Fruit fly (Drosophila melanogaster) whole organism, embryonic: ENCODE data around the gene Glg1.

ENCODE experiments used
- CG10321 ChIP-seq: fragments of 200-800 bp; sonication (Bioruptor generic); IDR thresholded peaks from 2 replicates; pipeline ENCODE4 v1.3.6; 2022; ENCODE audit warnings: missing biosample characterization, missing genetic modification characterization
- CG10654 ChIP-seq: fragments of 200-800 bp; sonication (Bioruptor generic); optimal IDR thresholded peaks from 2 replicates; lab custom pipeline; 2016; ENCODE audit warnings: missing biosample characterization, missing genetic modification characterization
- CG11398 ChIP-seq: fragments of 200-800 bp; sonication (Bioruptor generic); optimal IDR thresholded peaks from 2 replicates; lab custom pipeline; 2016; ENCODE audit warnings: missing biosample characterization, missing genetic modification characterization
- CG15479 ChIP-seq: fragments of 200-800 bp; sonication (Bioruptor generic); optimal IDR thresholded peaks from 3 replicates; lab custom pipeline; 2019; ENCODE audit warnings: missing biosample characterization, mild to moderate bottlenecking, missing genetic modification characterization, moderate library complexity
- CG17328 ChIP-seq: fragments of 200-800 bp; sonication (Bioruptor generic); IDR thresholded peaks from 2 replicates; pipeline ENCODE4 v1.3.6; 2022; ENCODE audit warnings: missing biosample characterization, missing genetic modification characterization
- CG17385 ChIP-seq: fragments of 200-800 bp; sonication (Bioruptor generic); optimal IDR thresholded peaks from 3 replicates; lab custom pipeline; 2018; ENCODE audit warnings: missing biosample characterization, mild to moderate bottlenecking, missing genetic modification characterization
- CG18262 ChIP-seq: fragments of 200-800 bp; optimal IDR thresholded peaks from 3 replicates; lab custom pipeline; 2019; ENCODE audit warnings: missing biosample characterization, mild to moderate bottlenecking, missing genetic modification characterization, moderate library complexity
- CG3163 ChIP-seq: fragments of 200-800 bp; sonication (Bioruptor generic); optimal IDR thresholded peaks from 3 replicates; lab custom pipeline; 2016; ENCODE audit warnings: missing biosample characterization, missing genetic modification characterization
- CG42726 ChIP-seq: fragments of 200-800 bp; sonication (Bioruptor generic); IDR thresholded peaks from 2 replicates; pipeline ENCODE4 v1.3.6; 2022; ENCODE audit warnings: missing biosample characterization, missing genetic modification characterization; ENCODE audit not compliant: partially characterized antibody
- CG4360 ChIP-seq: fragments of 200-800 bp; sonication (Bioruptor generic); IDR thresholded peaks from 2 replicates; pipeline ENCODE4 v1.3.6; 2022; ENCODE audit warnings: missing biosample characterization, missing genetic modification characterization
- CG6654 ChIP-seq: fragments of 200-800 bp; sonication (Bioruptor generic); optimal IDR thresholded peaks from 2 replicates; lab custom pipeline; 2017; ENCODE audit warnings: missing biosample characterization, mild to moderate bottlenecking, missing genetic modification characterization
- CrebB ChIP-seq: fragments of 200-800 bp; sonication (Bioruptor generic); optimal IDR thresholded peaks from 3 replicates; lab custom pipeline; 2018; ENCODE audit warnings: missing biosample characterization, mild to moderate bottlenecking, missing genetic modification characterization
- Deaf1 ChIP-seq: fragments of 200-800 bp; optimal IDR thresholded peaks from 3 replicates; lab custom pipeline; 2019; ENCODE audit warnings: missing biosample characterization, mild to moderate bottlenecking, missing genetic modification characterization, moderate library complexity
- Ets97D ChIP-seq: fragments of 200-800 bp; sonication (Bioruptor generic); optimal IDR thresholded peaks from 3 replicates; lab custom pipeline; 2016; ENCODE audit warnings: missing biosample characterization, missing genetic modification characterization
- HLHmδ ChIP-seq: fragments of 200-800 bp; sonication (Bioruptor generic); optimal IDR thresholded peaks from 2 replicates; lab custom pipeline; 2018; ENCODE audit warnings: missing biosample characterization, mild to moderate bottlenecking, missing genetic modification characterization, moderate library complexity
- HmgD ChIP-seq: fragments of 200-800 bp; sonication (Bioruptor generic); optimal IDR thresholded peaks from 3 replicates; lab custom pipeline; 2016; ENCODE audit warnings: missing biosample characterization, missing genetic modification characterization
- Hmr ChIP-seq: fragments of 200-800 bp; sonication (Bioruptor generic); optimal IDR thresholded peaks from 3 replicates; lab custom pipeline; 2017; ENCODE audit warnings: mild to moderate bottlenecking, missing biosample characterization, missing genetic modification reagents, missing genetic modification characterization
- Mes4 ChIP-seq: fragments of 200-800 bp; sonication (Bioruptor generic); optimal IDR thresholded peaks from 2 replicates; lab custom pipeline; 2016; ENCODE audit warnings: missing biosample characterization, missing genetic modification characterization
- Neu2 ChIP-seq: fragments of 200-800 bp; sonication (Bioruptor generic); optimal IDR thresholded peaks from 3 replicates; lab custom pipeline; 2016; ENCODE audit warnings: missing biosample characterization, missing genetic modification characterization, borderline replicate concordance
- Nf-YB ChIP-seq: fragments of 200-800 bp; sonication (Bioruptor generic); optimal IDR thresholded peaks from 3 replicates; lab custom pipeline; 2019; ENCODE audit warnings: missing biosample characterization, mild to moderate bottlenecking, missing genetic modification characterization, moderate library complexity
- Nf-YC ChIP-seq: fragments of 200-800 bp; optimal IDR thresholded peaks from 3 replicates; lab custom pipeline; 2019; ENCODE audit warnings: missing biosample characterization, mild to moderate bottlenecking, missing genetic modification characterization, moderate library complexity
- Trl ChIP-seq, 3 experiments: fragments of >200 bp in 2 of 3; fragments of 200-800 bp in 1 of 3; sonication (Bioruptor generic) in 1 of 3; optimal IDR thresholded peaks; 2 replicates in 1 of 3; 3 replicates in 2 of 3; lab custom pipeline; 2016 to 2017; ENCODE audit warnings: missing biosample characterization in 1 of 3, missing genetic modification characterization in 1 of 3
- amos ChIP-seq: fragments of 200-800 bp; sonication (Bioruptor generic); IDR thresholded peaks from 2 replicates; pipeline ENCODE4 v1.3.6; 2022; ENCODE audit warnings: missing biosample characterization, missing genetic modification characterization; ENCODE audit not compliant: partially characterized antibody
- ase ChIP-seq: fragments of 200-800 bp; sonication (Bioruptor generic); IDR thresholded peaks from 3 replicates; pipeline ENCODE4 v1.3.6; 2022; ENCODE audit warnings: missing biosample characterization, missing genetic modification characterization
- cg ChIP-seq: fragments of 200-800 bp; sonication (Bioruptor generic); optimal IDR thresholded peaks from 3 replicates; lab custom pipeline; 2019; ENCODE audit warnings: missing biosample characterization, mild to moderate bottlenecking, missing genetic modification characterization, moderate library complexity
- da ChIP-seq: fragments of 200-800 bp; sonication (Bioruptor generic); optimal IDR thresholded peaks from 2 replicates; lab custom pipeline; 2016; ENCODE audit warnings: missing biosample characterization, missing genetic modification characterization
- grn ChIP-seq: fragments of 200-800 bp; sonication (Bioruptor generic); optimal IDR thresholded peaks from 3 replicates; lab custom pipeline; 2017; ENCODE audit warnings: missing biosample characterization, missing genetic modification characterization
- hkb ChIP-seq, 2 experiments: fragments of 200-800 bp in 1 of 2; fragments of >200 bp in 1 of 2; sonication (Bioruptor generic) in 1 of 2; IDR thresholded peaks in 1 of 2; optimal IDR thresholded peaks in 1 of 2; 2 replicates each; pipeline versions ENCODE4 v1.3.6 to Lab custom; 2017 to 2022; ENCODE audit warnings: missing biosample characterization in 1 of 2, missing genetic modification characterization in 1 of 2
- kni ChIP-seq: fragments of 200-800 bp; sonication (Bioruptor generic); optimal IDR thresholded peaks from 3 replicates; lab custom pipeline; 2017; ENCODE audit warnings: mild to moderate bottlenecking, missing biosample characterization, missing genetic modification reagents, missing genetic modification characterization
- lov ChIP-seq, 2 experiments: fragments of 200-800 bp in 1 of 2; fragments of >200 bp in 1 of 2; sonication (Bioruptor generic) in 1 of 2; IDR thresholded peaks in 1 of 2; optimal IDR thresholded peaks in 1 of 2; 2 replicates in 1 of 2; 3 replicates in 1 of 2; pipeline versions ENCODE4 v1.3.6 to Lab custom; 2017 to 2022; ENCODE audit warnings: missing biosample characterization in 1 of 2, missing genetic modification characterization in 1 of 2
- nmo ChIP-seq: fragments of 200-800 bp; sonication (Bioruptor generic); optimal IDR thresholded peaks from 2 replicates; lab custom pipeline; 2018; ENCODE audit warnings: missing biosample characterization, mild to moderate bottlenecking, missing genetic modification characterization, moderate library complexity
- oc ChIP-seq: fragments of 200-800 bp; sonication (Bioruptor generic); optimal IDR thresholded peaks from 2 replicates; lab custom pipeline; 2018; ENCODE audit warnings: missing biosample characterization, mild to moderate bottlenecking, missing genetic modification characterization, moderate library complexity
- phol ChIP-seq: fragments of 200-800 bp; sonication (Bioruptor generic); optimal IDR thresholded peaks from 3 replicates; lab custom pipeline; 2018; ENCODE audit warnings: missing biosample characterization, mild to moderate bottlenecking, missing genetic modification characterization, moderate library complexity
- sens ChIP-seq: fragments of 200-800 bp; sonication (Bioruptor generic); peaks from one replicate; lab custom pipeline; 2016; ENCODE audit warnings: missing biosample characterization, missing genetic modification characterization
- sqz ChIP-seq: fragments of 200-800 bp; sonication (Bioruptor generic); optimal IDR thresholded peaks from 3 replicates; lab custom pipeline; 2018; ENCODE audit warnings: missing biosample characterization, mild to moderate bottlenecking, missing genetic modification characterization
- tin ChIP-seq: fragments of 200-800 bp; sonication (Bioruptor generic); optimal IDR thresholded peaks from 3 replicates; lab custom pipeline; 2016; ENCODE audit warnings: missing biosample characterization, missing genetic modification characterization
- vnd ChIP-seq: fragments of 200-800 bp; sonication (Bioruptor generic); IDR thresholded peaks from 3 replicates; pipeline ENCODE4 v1.3.6; 2022; ENCODE audit warnings: missing biosample characterization, missing genetic modification characterization; ENCODE audit not compliant: partially characterized antibody
- yki ChIP-seq: fragments of >200 bp; optimal IDR thresholded peaks from 3 replicates; lab custom pipeline; 2018

Glg1 gene

dm6 chr3L:21476429-21477006, 30.8 kb downstream of the Glg1 start, which contains the start of gene croc (continued):
- peak; percentile 63 for TF ChIP-seq da (GFP tag; lab: Kevin White, UChicago)
- TF ChIP-seq sens, result peak; percentile 65
- peak; percentile 37 for TF ChIP-seq CG3163
- no peak for TF ChIP-seq CG18262 (tag; lab: Kevin White, UChicago)
- TF ChIP-seq Hmr, result peak; percentile 1
- peak; percentile 40 for TF ChIP-seq nmo (GFP tag; lab: Kevin White, UChicago)
- peak; percentile 40 for TF ChIP-seq Ets97D (GFP tag; lab: Kevin White, UChicago)
- TF ChIP-seq amos (GFP tag; lab: Robert Waterston, UW), result 0 out of 2 replicates have a peak, but pooled peaks have one; percentile 7
- TF ChIP-seq CG10321 (GFP tag; lab: Robert Waterston, UW), result peak; percentile 86
- peak; percentile 11 for TF ChIP-seq Deaf1
- peak; percentile 47 for TF ChIP-seq CG15479 (GFP tag; lab: Kevin White, UChicago)
- TF ChIP-seq HmgD (GFP tag; lab: Kevin White, UChicago), result peak; percentile 43
- no peak for TF ChIP-seq Mes4 (GFP tag; lab: Kevin White, UChicago)
- peak; percentile 99 for TF ChIP-seq yki (lab: Kevin White, UChicago)
- peak; percentile 1 for TF ChIP-seq HLHmδ
- peak; percentile 66 for TF ChIP-seq phol
- TF ChIP-seq grn (GFP tag; lab: Kevin White, UChicago), result peak; percentile 80
- TF ChIP-seq cg (GFP tag; lab: Kevin White, UChicago), result peak; percentile 98
- peak; percentile 5 for TF ChIP-seq CG17385 (GFP tag; lab: Kevin White, UChicago)
- no peak for TF ChIP-seq CrebB (tag; lab: Kevin White, UChicago)
- TF ChIP-seq tin (GFP tag; lab: Kevin White, UChicago), result peak; percentile 33
- TF ChIP-seq oc (tag; lab: Kevin White, UChicago), result peak; percentile 17
- no peak for TF ChIP-seq ase (GFP tag; lab: Robert Waterston, UW)
- peak; percentile 42 for TF ChIP-seq CG11398 (GFP tag; lab: Kevin White, UChicago)
- peak; percentile 98 for TF ChIP-seq Nf-YC (tag; lab: Kevin White, UChicago)
- no peak for TF ChIP-seq CG10654 (GFP tag; lab: Kevin White, UChicago)
- TF ChIP-seq CG4360, result peak; percentile 87
- TF ChIP-seq CG17328 (GFP tag; lab: Robert Waterston, UW), result peak; percentile 98
- TF ChIP-seq CG42726 (GFP tag; lab: Robert Waterston, UW), result no peak
- TF ChIP-seq Nf-YB (GFP tag; lab: Kevin White, UChicago), result peak; percentile 99
- peak; percentile 87 to 97 for TF ChIP-seq Trl (optimal IDR thresholded peaks at IDR 0.05; lab: Kevin White, UChicago)
- peak; percentile 31 for TF ChIP-seq Trl (GFP tag; optimal IDR thresholded peaks at IDR 0.05; lab: Kevin White, UChicago)
- TF ChIP-seq sqz (GFP tag; lab: Kevin White, UChicago), result peak; percentile 55
- no peak for TF ChIP-seq CG6654 (GFP tag; lab: Kevin White, UChicago)
- TF ChIP-seq hkb (optimal IDR thresholded peaks at IDR 0.05; lab: Kevin White, UChicago), result no peak
- TF ChIP-seq hkb (GFP tag; IDR thresholded peaks at IDR 0.05; lab: Robert Waterston, UW), result 0 out of 2 replicates have a peak, but pooled peaks have one; percentile 10
- peak; percentile 13 for TF ChIP-seq kni (GFP tag; lab: Kevin White, UChicago)
- peak; percentile 31; the same call in 1 of the 3 replicates for TF ChIP-seq vnd (GFP tag; lab: Robert Waterston, UW)
- peak; percentile 78 for TF ChIP-seq Neu2
- no peak for TF ChIP-seq lov (optimal IDR thresholded peaks at IDR 0.05; lab: Kevin White, UChicago)
- 0 out of 3 replicates have a peak, but pooled peaks have one; percentile 13 for TF ChIP-seq lov (GFP tag; IDR thresholded peaks at IDR 0.05; lab: Robert Waterston, UW)
